Fruit fly (Drosophila melanogaster) whole organism, wandering third instar larva: ENCODE data around the gene wts.

Experiments used
- Jra ChIP-seq: sonication (Bioruptor generic); optimal IDR thresholded peaks from 2 replicates; lab custom pipeline; 2016; ENCODE audit warnings: missing biosample characterization, missing genetic modification characterization
- OdsH ChIP-seq: fragments of 200-800 bp; sonication (Bioruptor generic); optimal IDR thresholded peaks from 2 replicates; lab custom pipeline; 2016; ENCODE audit warnings: missing biosample characterization, mild to moderate bottlenecking, missing genetic modification characterization
- pan ChIP-seq: fragments of >200 bp; optimal IDR thresholded peaks from 2 replicates; lab custom pipeline; 2017
- psq ChIP-seq: fragments of 200-800 bp; sonication (Bioruptor generic); optimal IDR thresholded peaks from 3 replicates; lab custom pipeline; 2017; ENCODE audit warnings: missing biosample characterization, mild to moderate bottlenecking, missing genetic modification characterization, moderate library complexity
- tai ChIP-seq: sonication (Bioruptor generic); optimal IDR thresholded peaks from 2 replicates; lab custom pipeline; 2016; ENCODE audit warnings: missing biosample characterization, missing genetic modification characterization

DNA sequence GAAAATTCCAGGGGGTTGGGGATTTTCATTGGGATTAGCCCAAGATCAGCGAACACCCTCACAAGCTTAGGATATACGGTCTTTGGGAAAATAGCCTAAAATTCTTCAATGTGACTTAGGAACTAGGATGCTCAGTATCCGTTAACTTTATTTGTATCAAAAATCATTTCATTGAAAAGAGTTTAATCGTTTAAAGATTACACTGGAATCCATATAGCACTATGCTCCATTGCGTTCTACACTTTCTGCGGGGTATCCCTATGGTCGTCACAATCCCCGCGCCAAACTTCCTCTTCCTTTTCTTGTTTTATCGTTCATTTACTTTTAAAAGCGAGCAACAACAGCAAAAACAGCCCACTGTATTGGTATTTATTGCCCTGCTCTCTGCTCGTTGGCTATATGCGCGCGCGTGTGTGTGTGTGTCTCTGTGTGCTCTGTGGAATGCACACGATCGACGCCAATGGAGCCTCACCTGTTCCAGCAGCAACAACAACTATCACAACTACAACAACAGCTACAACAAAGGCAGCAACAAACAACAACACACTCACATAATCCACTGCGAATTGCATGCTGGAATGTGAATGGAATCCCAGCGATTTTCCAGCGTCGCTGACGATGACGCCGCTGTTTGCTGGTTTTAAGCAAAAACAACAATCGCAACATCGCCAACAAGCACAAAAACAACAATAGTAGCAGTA, 2.5 kb downstream of the wts start:
- no peak for TF ChIP-seq tai
- TF ChIP-seq Jra (GFP tag; lab: Kevin White, UChicago) = peak; percentile 7
- TF ChIP-seq OdsH (GFP tag; lab: Kevin White, UChicago) = peak; percentile 30
- TF ChIP-seq pan = peak; percentile 38
- peak; percentile 75 for TF ChIP-seq psq
